Worm (Caenorhabditis elegans) whole organism, L4 larva: ENCODE results near the gene srab-3.

Experiments
- R02D3.7 ChIP-seq: fragments of 150-350 bp; sonication (generic microtip); optimal IDR thresholded peaks from 3 replicates; lab custom pipeline; 2014; ENCODE audit warnings: missing biosample characterization, missing genetic modification characterization
- duxl-1 ChIP-seq: sonication (generic microtip); optimal IDR thresholded peaks from 2 replicates; lab custom pipeline; 2016; ENCODE audit warnings: mild to moderate bottlenecking, missing genetic modification characterization, moderate library complexity, missing compliant biosample characterization; ENCODE audit not compliant: poor library complexity
- fkh-10 ChIP-seq: fragments of 150-350 bp; optimal IDR thresholded peaks from 2 replicates; lab custom pipeline; 2014; ENCODE audit warnings: missing biosample characterization, missing genetic modification reagents, missing genetic modification characterization
- nhr-237 ChIP-seq: sonication (generic microtip); optimal IDR thresholded peaks from 2 replicates; lab custom pipeline; 2017; ENCODE audit warnings: missing biosample characterization, missing genetic modification characterization
- rbr-2 ChIP-seq: sonication (generic microtip); optimal IDR thresholded peaks from 2 replicates; lab custom pipeline; 2016; ENCODE audit warnings: missing genotype, missing genetic modification characterization, missing compliant biosample characterization
- unc-130 ChIP-seq: sonication (generic microtip); optimal IDR thresholded peaks from 2 replicates; lab custom pipeline; 2016; ENCODE audit warnings: missing genetic modification reagents, missing genetic modification characterization, missing compliant biosample characterization

DNA sequence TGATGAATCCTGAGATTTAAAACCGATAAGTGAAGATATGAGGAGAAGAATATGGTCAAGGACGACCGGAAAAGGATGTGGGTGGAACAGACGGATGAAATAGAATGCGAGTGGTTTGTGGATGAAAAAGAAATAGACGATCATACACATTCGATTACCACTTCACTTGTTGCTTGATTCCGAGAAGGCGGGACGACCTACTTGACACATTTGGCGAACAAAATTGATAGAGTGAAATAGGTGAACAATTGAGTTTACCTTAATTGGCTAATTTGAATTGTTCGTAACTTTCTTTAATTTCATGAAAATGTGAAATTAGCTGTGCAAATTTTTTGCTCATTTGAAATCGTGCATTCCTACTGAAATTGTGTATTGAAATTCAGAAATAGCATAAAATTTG lies 35.6 kb downstream of the srab-3 start, which contains the start of gene Y58A7A.2:
- no peak for TF ChIP-seq fkh-10 (GFP tag; lab: Kevin White, UChicago)
- no peak for TF ChIP-seq R02D3.7
- TF ChIP-seq unc-130 (GFP tag; lab: Kevin White, UChicago) = no peak
- TF ChIP-seq nhr-237 (tag; lab: Kevin White, UChicago) = no peak
- no peak for TF ChIP-seq duxl-1 (tag; lab: Kevin White, UChicago)
- no peak for TF ChIP-seq rbr-2 (tag; lab: Kevin White, UChicago)
